Fruit fly (Drosophila melanogaster): ENCODE results near the gene CG9915.

Gene CG9915

dm6 chrX:16320197-16320921 lies 7.4 kb upstream of the CG9915 start, which contains the start of gene Cyp1 (continued):
- TF ChIP-seq Atf3 (GFP tag; optimal IDR thresholded peaks at IDR 0.05) (no peak), emc (GFP tag; optimal IDR thresholded peaks at IDR 0.05) (no peak), tll (GFP tag; optimal IDR thresholded peaks at IDR 0.05) (no peak), Poxn (GFP tag; IDR thresholded peaks at IDR 0.05) (no peak), CG10366 (GFP tag; IDR thresholded peaks at IDR 0.05) (peak; percentile 37), CG14441 (GFP tag; IDR thresholded peaks at IDR 0.05) (peak; percentile 63), sisA (GFP tag; IDR thresholded peaks at IDR 0.05) (peak; percentile 36), ewg (GFP tag; optimal IDR thresholded peaks at IDR 0.05) (peak; percentile 12), CG31441 (GFP tag; IDR thresholded peaks at IDR 0.05) (peak; percentile 99), CG4820 (GFP tag; optimal IDR thresholded peaks at IDR 0.05) (peak; percentile 31), psq (GFP tag; optimal IDR thresholded peaks at IDR 0.05) (no peak), Aef1 (GFP tag; IDR thresholded peaks at IDR 0.05) (0 out of 3 replicates have a peak, but pooled peaks have one; percentile 27), ranshi (GFP tag; IDR thresholded peaks at IDR 0.05) (peak; percentile 63), CG34422 (GFP tag; IDR thresholded peaks at IDR 0.05) (peak; percentile 58; the same call in 1 of the 3 replicates), mirr (GFP tag; optimal IDR thresholded peaks at IDR 0.05) (peak; percentile 25), Gsc (GFP tag; IDR thresholded peaks at IDR 0.05) (no peak), CG13775 (GFP tag; optimal IDR thresholded peaks at IDR 0.05) (peak; percentile 58), sens (GFP tag) (peak; percentile 88), bbx (GFP tag; IDR thresholded peaks at IDR 0.05; ENCODE audit: partially characterized antibody) (peak; percentile 90), jigr1 (GFP tag; IDR thresholded peaks at IDR 0.05) (0 out of 3 replicates have a peak, but pooled peaks have one; percentile 40), CG2678 (tag; optimal IDR thresholded peaks at IDR 0.05) (no peak), CG14667 (GFP tag; IDR thresholded peaks at IDR 0.05) (peak; percentile 70)

dm6 chrX:16319558-16319924 lies 6.6 kb upstream of the CG9915 start:
- TF ChIP-seq gem (tag; optimal IDR thresholded peaks at IDR 0.05): no peak
- no peak for TF ChIP-seq chif (GFP tag; optimal IDR thresholded peaks at IDR 0.05)
- no peak for TF ChIP-seq Hey (tag; optimal IDR thresholded peaks at IDR 0.05)
- no peak for TF ChIP-seq Blimp-1 (GFP tag; optimal IDR thresholded peaks at IDR 0.05)
- no peak for TF ChIP-seq sqz (GFP tag; optimal IDR thresholded peaks at IDR 0.05)
- no peak for TF ChIP-seq pzg (GFP tag; optimal IDR thresholded peaks at IDR 0.05)
- peak; percentile 30 for TF ChIP-seq CG15479 (GFP tag; optimal IDR thresholded peaks at IDR 0.05)
- no peak for TF ChIP-seq CG11696 (GFP tag; IDR thresholded peaks at IDR 0.05)
- no peak for TF ChIP-seq exex (tag; optimal IDR thresholded peaks at IDR 0.05)
- no peak for TF ChIP-seq Ada2b (GFP tag; IDR thresholded peaks at IDR 0.05)
- TF ChIP-seq insv (GFP tag; optimal IDR thresholded peaks at IDR 0.05): peak in 1 of 2 experiments; percentile 73
- TF ChIP-seq grn (GFP tag; optimal IDR thresholded peaks at IDR 0.05): peak; percentile 64
- no peak for TF ChIP-seq CG12391 (tag; optimal IDR thresholded peaks at IDR 0.05)
- TF ChIP-seq Elba2 (GFP tag; optimal IDR thresholded peaks at IDR 0.05): peak; percentile 55
- TF ChIP-seq CG12659 (GFP tag; optimal IDR thresholded peaks at IDR 0.05): no peak
- peak; percentile 7 for TF ChIP-seq nmo (GFP tag; optimal IDR thresholded peaks at IDR 0.05)
- no peak for TF ChIP-seq CG2889 (GFP tag; IDR thresholded peaks at IDR 0.05)
- TF ChIP-seq C15 (GFP tag; IDR thresholded peaks at IDR 0.05): no peak
- peak; percentile 56 for TF ChIP-seq nerfin-1 (tag; optimal IDR thresholded peaks at IDR 0.05)

All from whole organism, embryonic.